Worm (Caenorhabditis elegans) whole organism, L4 larva: ENCODE results near the gene mrpl-16.

Experiments used
- D1046.2 ChIP-seq: fragments of 200-800 bp; sonication (Bioruptor generic); IDR thresholded peaks from 2 replicates; pipeline ENCODE4 v1.3.6; 2022; ENCODE audit warnings: missing genetic modification characterization, missing compliant biosample characterization
- F26F4.8 ChIP-seq: fragments of 200-800 bp; sonication (Bioruptor generic); conservative IDR thresholded peaks from 2 replicates; pipeline ENCODE4 v1.3.6; 2022; ENCODE audit warnings: missing genetic modification characterization, missing compliant biosample characterization
- F44E2.7 ChIP-seq: fragments of 200-800 bp; sonication (Bioruptor generic); IDR thresholded peaks from 2 replicates; pipeline ENCODE4 v2.1.2; 2022; ENCODE audit warnings: missing genetic modification characterization, missing compliant biosample characterization
- R02D3.7 ChIP-seq: fragments of 150-350 bp; sonication (generic microtip); optimal IDR thresholded peaks from 3 replicates; lab custom pipeline; 2014; ENCODE audit warnings: missing biosample characterization, missing genetic modification characterization
- T26A8.4 ChIP-seq: fragments of 200-800 bp; sonication (Bioruptor generic); IDR thresholded peaks from 2 replicates; pipeline ENCODE4 v1.3.6; 2022; ENCODE audit warnings: missing genetic modification characterization, missing compliant biosample characterization
- Y48G9A.11 ChIP-seq: fragments of 200-800 bp; sonication (Bioruptor generic); IDR thresholded peaks from 2 replicates; pipeline ENCODE4 v1.3.6; 2022; ENCODE audit warnings: missing genetic modification reagents, missing genetic modification characterization, missing compliant biosample characterization
- Y5F2A.4 ChIP-seq: fragments of 200-800 bp; sonication (Bioruptor generic); optimal IDR thresholded peaks from 2 replicates; lab custom pipeline; 2018; ENCODE audit warnings: mild to moderate bottlenecking, missing genetic modification characterization, missing compliant biosample characterization
- Y75B8A.6 ChIP-seq: fragments of 200-800 bp; sonication (Bioruptor generic); IDR thresholded peaks from 2 replicates; pipeline ENCODE4 v1.3.6; 2022; ENCODE audit warnings: missing genetic modification reagents, missing genetic modification characterization, missing compliant biosample characterization
- ZK337.2 ChIP-seq: fragments of 200-800 bp; sonication (Bioruptor generic); IDR thresholded peaks from 2 replicates; pipeline ENCODE4 v1.3.6; 2022; ENCODE audit warnings: missing genetic modification reagents, missing genetic modification characterization, missing compliant biosample characterization
- aha-1 ChIP-seq: fragments of 150-350 bp; peaks from one replicate; lab custom pipeline; 2014; ENCODE audit warnings: missing biosample characterization, missing genetic modification characterization
- aly-2 ChIP-seq: sonication (generic microtip); optimal IDR thresholded peaks from 2 replicates; lab custom pipeline; 2018; ENCODE audit warnings: missing biosample characterization, missing genetic modification characterization
- ama-1 ChIP-seq: fragments of 150-350 bp; optimal IDR thresholded peaks from 2 replicates; lab custom pipeline; 2014; ENCODE audit warnings: inconsistent platforms, mixed read lengths
- ceh-20 ChIP-seq: fragments of 200-800 bp; sonication (Bioruptor generic); IDR thresholded peaks from 2 replicates; pipeline ENCODE4 v1.3.6; 2022; ENCODE audit warnings: missing genetic modification reagents, missing genetic modification characterization, missing compliant biosample characterization
- ceh-28 ChIP-seq: fragments of 150-350 bp; optimal IDR thresholded peaks from 2 replicates; lab custom pipeline; 2014; ENCODE audit warnings: missing biosample characterization, missing genetic modification reagents, missing genetic modification characterization
- ceh-32 ChIP-seq: sonication (generic microtip); optimal IDR thresholded peaks from 2 replicates; lab custom pipeline; 2016; ENCODE audit warnings: mild to moderate bottlenecking, missing genetic modification characterization, missing compliant biosample characterization; ENCODE audit not compliant: poor library complexity
- ceh-44 ChIP-seq: fragments of 200-800 bp; sonication (Bioruptor generic); IDR thresholded peaks from 2 replicates; pipeline ENCODE4 v1.3.6; 2022; ENCODE audit warnings: missing genetic modification reagents, missing genetic modification characterization, missing compliant biosample characterization
- ces-1 ChIP-seq: fragments of 150-350 bp; sonication (generic microtip); optimal IDR thresholded peaks from 4 replicates; lab custom pipeline; 2014; ENCODE audit warnings: missing biosample characterization, missing genetic modification reagents, missing genetic modification characterization
- ctbp-1 ChIP-seq: fragments of 200-800 bp; sonication (Bioruptor generic); IDR thresholded peaks from 2 replicates; pipeline ENCODE4 v1.3.6; 2022; ENCODE audit warnings: missing genetic modification reagents, missing genetic modification characterization, missing compliant biosample characterization
- daf-19 ChIP-seq: fragments of 200-800 bp; sonication (Bioruptor generic); conservative IDR thresholded peaks from 2 replicates; pipeline ENCODE4 v1.3.6; 2022; ENCODE audit warnings: missing genetic modification characterization, missing compliant biosample characterization
- dmd-8 ChIP-seq: fragments of 200-800 bp; sonication (Bioruptor generic); IDR thresholded peaks from 2 replicates; pipeline ENCODE4 v1.3.6; 2022; ENCODE audit warnings: missing genetic modification characterization, missing compliant biosample characterization
- dmd-9 ChIP-seq: fragments of 200-800 bp; sonication (Bioruptor generic); IDR thresholded peaks from 2 replicates; pipeline ENCODE4 v1.3.6; 2022; ENCODE audit warnings: missing genetic modification reagents, missing genetic modification characterization, missing compliant biosample characterization
- duxl-1 ChIP-seq: sonication (generic microtip); optimal IDR thresholded peaks from 2 replicates; lab custom pipeline; 2016; ENCODE audit warnings: mild to moderate bottlenecking, missing genetic modification characterization, moderate library complexity, missing compliant biosample characterization; ENCODE audit not compliant: poor library complexity
- egl-27 ChIP-seq: sonication (generic microtip); optimal IDR thresholded peaks from 3 replicates; lab custom pipeline; 2017; ENCODE audit warnings: missing biosample characterization, missing genetic modification reagents, missing genetic modification characterization
- fos-1 ChIP-seq: fragments of 150-350 bp; optimal IDR thresholded peaks from 2 replicates; lab custom pipeline; 2014; ENCODE audit warnings: missing biosample characterization, missing genetic modification characterization
- hlh-11 ChIP-seq: fragments of 200-800 bp; sonication (Bioruptor generic); optimal IDR thresholded peaks from 2 replicates; lab custom pipeline; 2018; ENCODE audit warnings: mild to moderate bottlenecking, missing genetic modification characterization, missing compliant biosample characterization
- hmg-1.1 ChIP-seq: fragments of 200-800 bp; sonication (Bioruptor generic); IDR thresholded peaks from 2 replicates; pipeline ENCODE4 v1.3.6; 2022; ENCODE audit warnings: missing genetic modification reagents, missing genetic modification characterization, missing compliant biosample characterization
- jun-1 ChIP-seq: fragments of 150-350 bp; optimal IDR thresholded peaks from 2 replicates; lab custom pipeline; 2014; ENCODE audit warnings: missing biosample characterization, missing genetic modification reagents, missing genetic modification characterization
- lin-1 ChIP-seq: fragments of 200-800 bp; sonication (Bioruptor generic); IDR thresholded peaks from 2 replicates; pipeline ENCODE4 v1.3.6; 2022; ENCODE audit warnings: missing genetic modification reagents, missing genetic modification characterization, missing compliant biosample characterization
- lin-13 ChIP-seq: fragments of 150-350 bp; optimal IDR thresholded peaks from 2 replicates; lab custom pipeline; 2014; ENCODE audit warnings: missing biosample characterization, missing genetic modification reagents, missing genetic modification characterization
- lin-39 ChIP-seq: fragments of 150-350 bp; optimal IDR thresholded peaks from 2 replicates; lab custom pipeline; 2014; ENCODE audit warnings: missing biosample characterization, missing genetic modification reagents, missing genetic modification characterization
- lir-3 ChIP-seq: sonication (generic microtip); optimal IDR thresholded peaks from 2 replicates; lab custom pipeline; 2016; ENCODE audit warnings: mild to moderate bottlenecking, missing genetic modification characterization, missing compliant biosample characterization
- lsy-2 ChIP-seq, 2 experiments: fragments of 150-350 bp in 1 of 2; sonication (generic microtip) in 1 of 2; optimal IDR thresholded peaks; 2 replicates each; lab custom pipeline; 2014 to 2017; ENCODE audit warnings: missing biosample characterization in 2 of 2, missing genetic modification characterization in 2 of 2
- mdl-1 ChIP-seq, 2 experiments: fragments of 150-350 bp in 1 of 2; sonication (generic microtip) in 1 of 2; optimal IDR thresholded peaks; 2 replicates each; lab custom pipeline; 2014 to 2017; ENCODE audit warnings: missing biosample characterization in 2 of 2, missing genetic modification characterization in 2 of 2
- mxl-2 ChIP-seq: fragments of 200-800 bp; sonication (Bioruptor generic); conservative IDR thresholded peaks from 2 replicates; pipeline ENCODE4 v1.3.6; 2022; ENCODE audit warnings: missing genetic modification reagents, missing genetic modification characterization, missing compliant biosample characterization
- mxl-3 ChIP-seq: fragments of 200-800 bp; sonication (Bioruptor generic); optimal IDR thresholded peaks from 2 replicates; lab custom pipeline; 2018; ENCODE audit warnings: mild to moderate bottlenecking, missing genetic modification characterization, missing compliant biosample characterization
- nhr-102 ChIP-seq: sonication (generic microtip); optimal IDR thresholded peaks from 2 replicates; lab custom pipeline; 2016; ENCODE audit warnings: mild to moderate bottlenecking, missing genetic modification characterization, moderate library complexity, missing compliant biosample characterization
- nhr-11 ChIP-seq: fragments of 150-350 bp; optimal IDR thresholded peaks from 2 replicates; lab custom pipeline; 2014; ENCODE audit warnings: missing biosample characterization, missing genetic modification characterization
- nhr-237 ChIP-seq: sonication (generic microtip); optimal IDR thresholded peaks from 2 replicates; lab custom pipeline; 2017; ENCODE audit warnings: missing biosample characterization, missing genetic modification characterization
- nhr-25 ChIP-seq: sonication (generic microtip); optimal IDR thresholded peaks from 2 replicates; lab custom pipeline; 2017; ENCODE audit warnings: missing genetic modification characterization, mild to moderate bottlenecking, missing compliant biosample characterization, antibody characterized with exemption, moderate library complexity, borderline replicate concordance; ENCODE audit not compliant: insufficient read depth
- nhr-48 ChIP-seq: sonication (generic microtip); optimal IDR thresholded peaks from 2 replicates; lab custom pipeline; 2016; ENCODE audit warnings: mild to moderate bottlenecking, missing genetic modification characterization, missing compliant biosample characterization
- nhr-6 ChIP-seq: fragments of 150-350 bp; optimal IDR thresholded peaks from 2 replicates; lab custom pipeline; 2014; ENCODE audit warnings: missing biosample characterization, missing genetic modification characterization
- nhr-76 ChIP-seq: fragments of 150-350 bp; optimal IDR thresholded peaks from 2 replicates; lab custom pipeline; 2014; ENCODE audit warnings: missing biosample characterization, missing genetic modification characterization
- rbr-2 ChIP-seq: sonication (generic microtip); optimal IDR thresholded peaks from 2 replicates; lab custom pipeline; 2016; ENCODE audit warnings: missing genotype, missing genetic modification characterization, missing compliant biosample characterization
- sdz-12 ChIP-seq: fragments of 200-800 bp; sonication (Bioruptor generic); optimal IDR thresholded peaks from 2 replicates; lab custom pipeline; 2018; ENCODE audit warnings: mild to moderate bottlenecking, missing genetic modification characterization, missing compliant biosample characterization
- set-16 ChIP-seq: fragments of 200-800 bp; sonication (Bioruptor generic); IDR thresholded peaks from 2 replicates; pipeline ENCODE4 v1.3.6; 2022; ENCODE audit warnings: missing genetic modification reagents, missing genetic modification characterization, missing compliant biosample characterization
- skn-1 ChIP-seq: fragments of 150-350 bp; optimal IDR thresholded peaks from 2 replicates; lab custom pipeline; 2014; ENCODE audit warnings: missing biosample characterization, missing genetic modification characterization
- snpc-4 ChIP-seq: fragments of 150-350 bp; optimal IDR thresholded peaks from 2 replicates; lab custom pipeline; 2014; ENCODE audit warnings: missing biosample characterization, missing genetic modification characterization
- spr-1 ChIP-seq: sonication (generic microtip); optimal IDR thresholded peaks from 2 replicates; lab custom pipeline; 2016; ENCODE audit warnings: mild to moderate bottlenecking, missing genetic modification characterization, missing compliant biosample characterization
- unc-130 ChIP-seq: sonication (generic microtip); optimal IDR thresholded peaks from 2 replicates; lab custom pipeline; 2016; ENCODE audit warnings: missing genetic modification reagents, missing genetic modification characterization, missing compliant biosample characterization
- vab-7 ChIP-seq: fragments of 200-800 bp; sonication (Bioruptor generic); IDR thresholded peaks from 2 replicates; pipeline ENCODE4 v1.3.6; 2022; ENCODE audit warnings: missing genetic modification reagents, missing genetic modification characterization, missing compliant biosample characterization
- zfp-3 ChIP-seq: fragments of 200-800 bp; sonication (Bioruptor generic); conservative IDR thresholded peaks from 2 replicates; pipeline ENCODE4 v1.3.6; 2022; ENCODE audit warnings: missing genetic modification reagents, missing genetic modification characterization, missing compliant biosample characterization
- zip-11 ChIP-seq: fragments of 200-800 bp; sonication (Bioruptor generic); IDR thresholded peaks from 2 replicates; pipeline ENCODE4 v1.3.6; 2022; ENCODE audit warnings: missing genetic modification characterization, missing compliant biosample characterization
- zip-2 ChIP-seq: fragments of 150-350 bp; optimal IDR thresholded peaks from 2 replicates; lab custom pipeline; 2014; ENCODE audit warnings: missing biosample characterization, missing genetic modification characterization

mrpl-16 gene

DNA sequence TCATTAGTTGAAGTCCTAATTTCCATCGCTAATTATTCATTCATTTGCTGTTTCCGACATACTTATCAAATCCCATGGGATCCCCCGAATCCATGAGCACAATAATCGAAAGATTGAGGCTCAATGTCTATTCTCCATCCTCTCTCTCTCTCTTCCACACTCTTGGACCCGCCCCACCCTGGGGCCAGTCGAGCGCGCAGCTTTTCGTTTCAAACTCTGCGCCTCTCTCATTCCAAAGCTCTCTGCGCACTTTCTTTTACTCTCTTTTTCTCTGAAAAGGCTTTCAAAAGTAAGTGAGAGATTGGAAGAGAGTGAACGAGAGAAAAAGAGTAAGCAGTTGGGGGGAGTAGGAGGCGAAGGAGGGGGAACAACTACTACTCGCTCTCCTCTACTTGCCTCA is 17.5 kb downstream of the mrpl-16 start, which contains the start of gene acy-1 (continued):
- TF ChIP-seq Y48G9A.11 (GFP tag; lab: Robert Waterston, UW) (no peak), D1046.2 (no peak), nhr-6 (tag; lab: Kevin White, UChicago) (no peak), hlh-11 (tag; lab: Kevin White, UChicago) (peak; percentile 60), zip-2 (no peak), ama-1 (lab: Kevin White, UChicago) (no peak), F44E2.7 (GFP tag; lab: Robert Waterston, UW) (no peak), Y75B8A.6 (GFP tag; lab: Robert Waterston, UW) (no peak), aha-1 (tag; lab: Kevin White, UChicago) (peak; percentile 95), ces-1 (no peak), zfp-3 (GFP tag; lab: Robert Waterston, UW) (no peak), ZK337.2 (GFP tag; lab: Robert Waterston, UW) (no peak), lin-13 (peak; percentile 19), vab-7 (GFP tag; lab: Robert Waterston, UW) (no peak), lsy-2 (tag; optimal IDR thresholded peaks at IDR 0.05; lab: Kevin White, UChicago) (peak; percentile 66 to 84), mdl-1 (tag; optimal IDR thresholded peaks at IDR 0.05; lab: Kevin White, UChicago) (peak in 1 of 2 experiments; percentile 30), lin-39 (tag; lab: Kevin White, UChicago) (no peak), nhr-11 (tag; lab: Kevin White, UChicago) (peak; percentile 79), ceh-28 (tag; lab: Kevin White, UChicago) (no peak), duxl-1 (tag; lab: Kevin White, UChicago) (no peak), nhr-102 (tag; lab: Kevin White, UChicago) (no peak), ceh-32 (tag; lab: Kevin White, UChicago) (no peak), R02D3.7 (no peak), rbr-2 (tag; lab: Kevin White, UChicago) (peak; percentile 76), F26F4.8 (GFP tag; lab: Robert Waterston, UW) (no peak), spr-1 (tag; lab: Kevin White, UChicago) (no peak), zip-11 (GFP tag; lab: Robert Waterston, UW) (no peak), skn-1 (tag; lab: Kevin White, UChicago) (no peak), nhr-25 (tag; lab: Kevin White, UChicago) (no peak), unc-130 (GFP tag; lab: Kevin White, UChicago) (no peak), snpc-4 (tag; lab: Kevin White, UChicago) (no peak), Y5F2A.4 (GFP tag; lab: Kevin White, UChicago) (no peak), hmg-1.1 (GFP tag; lab: Robert Waterston, UW) (peak; percentile 79), dmd-8 (GFP tag; lab: Robert Waterston, UW) (0 out of 2 replicates have a peak, but pooled peaks have one; percentile 48), daf-19 (GFP tag; lab: Robert Waterston, UW) (no peak), ctbp-1 (GFP tag; lab: Robert Waterston, UW) (peak; percentile 70), ceh-20 (GFP tag; lab: Robert Waterston, UW) (no peak), nhr-76 (no peak), set-16 (peak; percentile 61), jun-1 (no peak), dmd-9 (GFP tag; lab: Robert Waterston, UW) (no peak), nhr-237 (no peak), nhr-48 (tag; lab: Kevin White, UChicago) (no peak), mxl-2 (GFP tag; lab: Robert Waterston, UW) (no peak), fos-1 (no peak), sdz-12 (GFP tag; lab: Kevin White, UChicago) (no peak), egl-27 (no peak), T26A8.4 (no peak), ceh-44 (GFP tag; lab: Robert Waterston, UW) (no peak), lin-1 (no peak), lir-3 (no peak), aly-2 (tag; lab: Kevin White, UChicago) (no peak), mxl-3 (GFP tag; lab: Kevin White, UChicago) (no peak)
